Fruit fly (Drosophila melanogaster): ENCODE results near the gene CG4911.
A peak's percentile ranks its signal among the peaks of the same experiment; 100 is the strongest.

CG4911 gene

dm6 chr3L:9072731-9073385 lies at the start of gene CG4911, which contains the start of gene CG4942 (continued):
- peak; percentile 63 for TF ChIP-seq zen (tag; optimal IDR thresholded peaks at IDR 0.05)
- TF ChIP-seq da (GFP tag; optimal IDR thresholded peaks at IDR 0.05), result no peak
- TF ChIP-seq Neu2 (GFP tag; optimal IDR thresholded peaks at IDR 0.05; ENCODE audit: borderline replicate concordance), result no peak
- peak; percentile 65; the same call in 2 of the 3 replicates for TF ChIP-seq ase (GFP tag; IDR thresholded peaks at IDR 0.05)
- TF ChIP-seq CG11696 (GFP tag; IDR thresholded peaks at IDR 0.05), result no peak
- no peak for TF ChIP-seq CG4707 (GFP tag; optimal IDR thresholded peaks at IDR 0.05)
- TF ChIP-seq jing (GFP tag; optimal IDR thresholded peaks at IDR 0.05), result peak; percentile 6
- TF ChIP-seq E2f2 (GFP tag; IDR thresholded peaks at IDR 0.05), result peak; percentile 28; the same call in 1 of the 2 replicates
- TF ChIP-seq salm (tag; optimal IDR thresholded peaks at IDR 0.05), result no peak
- peak; percentile 88 for TF ChIP-seq CG17361 (GFP tag; IDR thresholded peaks at IDR 0.05)
- no peak for TF ChIP-seq vfl (GFP tag; optimal IDR thresholded peaks at IDR 0.05)
- peak; percentile 75 for TF ChIP-seq Dip3 (GFP tag; optimal IDR thresholded peaks at IDR 0.05)
- peak; percentile 56 for TF ChIP-seq CG2116 (GFP tag; optimal IDR thresholded peaks at IDR 0.05)
- TF ChIP-seq chinmo (GFP tag; IDR thresholded peaks at IDR 0.05; ENCODE audit: partially characterized antibody), result no peak
- no peak for TF ChIP-seq Awh (GFP tag; IDR thresholded peaks at IDR 0.05)
- TF ChIP-seq CG15011 (GFP tag; optimal IDR thresholded peaks at IDR 0.05), result no peak
- TF ChIP-seq CG18476 (GFP tag; optimal IDR thresholded peaks at IDR 0.05), result peak; percentile 59
- no peak for TF ChIP-seq CG13624 (GFP tag; optimal IDR thresholded peaks at IDR 0.05)
- TF ChIP-seq CG32532 (GFP tag; IDR thresholded peaks at IDR 0.05), result peak; percentile 83
- TF ChIP-seq CG10321 (GFP tag; IDR thresholded peaks at IDR 0.05), result no peak
- TF ChIP-seq CG2875 (GFP tag; optimal IDR thresholded peaks at IDR 0.05), result no peak
- TF ChIP-seq Hmr (GFP tag; optimal IDR thresholded peaks at IDR 0.05), result peak; percentile 64
- no peak for TF ChIP-seq CG17612 (GFP tag; IDR thresholded peaks at IDR 0.05)
- no peak for TF ChIP-seq Jarid2 (GFP tag; optimal IDR thresholded peaks at IDR 0.05)
- TF ChIP-seq Max (GFP tag; optimal IDR thresholded peaks at IDR 0.05), result peak; percentile 74
- TF ChIP-seq crp (GFP tag; optimal IDR thresholded peaks at IDR 0.05), result peak; percentile 77 to 94
- TF ChIP-seq shn (GFP tag; optimal IDR thresholded peaks at IDR 0.05), result peak; percentile 62
- peak; percentile 64 for TF ChIP-seq Ada2b (GFP tag; IDR thresholded peaks at IDR 0.05)
- peak; percentile 28 for TF ChIP-seq CG4282 (GFP tag; optimal IDR thresholded peaks at IDR 0.05)
- TF ChIP-seq MBD-R2 (GFP tag; IDR thresholded peaks at IDR 0.05), result peak; percentile 91
- peak; percentile 27 for TF ChIP-seq maf-S (GFP tag; optimal IDR thresholded peaks at IDR 0.05)
- peak; percentile 8 for TF ChIP-seq CG8388 (GFP tag; optimal IDR thresholded peaks at IDR 0.05)
- peak; percentile 67 for TF ChIP-seq CG14050 (GFP tag; IDR thresholded peaks at IDR 0.05)
- no peak for TF ChIP-seq p53 (GFP tag; optimal IDR thresholded peaks at IDR 0.05)
- TF ChIP-seq CG10462 (GFP tag; optimal IDR thresholded peaks at IDR 0.05), result peak; percentile 37
- peak; percentile 67 for TF ChIP-seq fd96Cb (tag; optimal IDR thresholded peaks at IDR 0.05)
- TF ChIP-seq CG6854 (GFP tag; optimal IDR thresholded peaks at IDR 0.05), result no peak
- TF ChIP-seq tap (tag; optimal IDR thresholded peaks at IDR 0.05), result no peak
- peak; percentile 41 for TF ChIP-seq odd (GFP tag; optimal IDR thresholded peaks at IDR 0.05)
- TF ChIP-seq sd (tag; optimal IDR thresholded peaks at IDR 0.05), result no peak
- TF ChIP-seq CG9215 (GFP tag; IDR thresholded peaks at IDR 0.05), result peak; percentile 71
- TF ChIP-seq Spps (tag; optimal IDR thresholded peaks at IDR 0.05), result peak; percentile 3
- TF ChIP-seq az2 (GFP tag; optimal IDR thresholded peaks at IDR 0.05), result peak; percentile 78
- TF ChIP-seq HHEX (GFP tag; optimal IDR thresholded peaks at IDR 0.05), result peak; percentile 40
- TF ChIP-seq CG12104 (GFP tag; optimal IDR thresholded peaks at IDR 0.05), result peak; percentile 73
- peak; percentile 74 for TF ChIP-seq CG17829 (tag; optimal IDR thresholded peaks at IDR 0.05)
- TF ChIP-seq pan (optimal IDR thresholded peaks at IDR 0.05), result no peak
- peak in 1 of 2 experiments; percentile 72 for TF ChIP-seq pan (GFP tag; optimal IDR thresholded peaks at IDR 0.05 in 1 of 2, IDR thresholded peaks at IDR 0.05 in 1 of 2)
- no peak for TF ChIP-seq Vsx1 (GFP tag; optimal IDR thresholded peaks at IDR 0.05)
- TF ChIP-seq Ets97D (GFP tag; optimal IDR thresholded peaks at IDR 0.05), result no peak
